Worm (Caenorhabditis elegans) whole organism, L1 larva: ENCODE data around the gene C45G9.6.
A peak's percentile ranks its signal among the peaks of the same experiment; 100 is the strongest.

Source experiments
- C04F5.9 ChIP-seq: sonication (generic microtip); optimal IDR thresholded peaks from 2 replicates; lab custom pipeline; 2016; ENCODE audit warnings: missing genetic modification characterization, missing compliant biosample characterization
- F16B12.6 ChIP-seq: fragments of 150-350 bp; optimal IDR thresholded peaks from 2 replicates; lab custom pipeline; 2014; ENCODE audit warnings: missing biosample characterization, missing genetic modification characterization
- aly-2 ChIP-seq: fragments of 150-350 bp; optimal IDR thresholded peaks from 2 replicates; lab custom pipeline; 2014; ENCODE audit warnings: missing biosample characterization, missing genetic modification characterization
- blmp-1 ChIP-seq: fragments of 150-350 bp; optimal IDR thresholded peaks from 2 replicates; lab custom pipeline; 2014; ENCODE audit warnings: missing biosample characterization, missing genetic modification characterization
- ceh-63 ChIP-seq: fragments of 200-800 bp; sonication (Bioruptor generic); optimal IDR thresholded peaks from 2 replicates; lab custom pipeline; 2018; ENCODE audit warnings: mild to moderate bottlenecking, missing genetic modification characterization, missing compliant biosample characterization
- ceh-90 ChIP-seq: sonication (generic microtip); optimal IDR thresholded peaks from 2 replicates; lab custom pipeline; 2016; ENCODE audit warnings: missing genetic modification characterization, missing compliant biosample characterization
- ces-1 ChIP-seq: fragments of 150-350 bp; optimal IDR thresholded peaks from 2 replicates; lab custom pipeline; 2014; ENCODE audit warnings: missing biosample characterization, missing genetic modification reagents, missing genetic modification characterization
- dpl-1 ChIP-seq, 3 experiments: fragments of 150-350 bp in 2 of 3; sonication (generic microtip) in 1 of 3; optimal IDR thresholded peaks; 2 replicates each; lab custom pipeline; 2014 to 2017; ENCODE audit warnings: missing biosample characterization in 3 of 3, missing genetic modification characterization in 3 of 3, missing genetic modification reagents in 3 of 3
- efl-1 ChIP-seq, 4 experiments: fragments of 150-350 bp; optimal IDR thresholded peaks in 3 of 4; peaks in 1 of 4; 1 replicate in 1 of 4; 2 replicates in 3 of 4; lab custom pipeline; 2014; ENCODE audit warnings: missing biosample characterization in 2 of 4, missing genetic modification characterization in 2 of 4, missing genetic modification reagents in 2 of 4
- ets-5 ChIP-seq: fragments of 200-800 bp; sonication (Bioruptor generic); IDR thresholded peaks from 2 replicates; pipeline ENCODE4 v1.3.6; 2022; ENCODE audit warnings: missing genetic modification characterization, missing compliant biosample characterization
- fkh-8 ChIP-seq: sonication (generic microtip); optimal IDR thresholded peaks from 2 replicates; lab custom pipeline; 2016; ENCODE audit warnings: mild to moderate bottlenecking, missing genetic modification characterization, missing compliant biosample characterization
- fos-1 ChIP-seq: fragments of 150-350 bp; optimal IDR thresholded peaks from 2 replicates; lab custom pipeline; 2014; ENCODE audit warnings: missing biosample characterization, missing genetic modification characterization
- hlh-17 ChIP-seq: fragments of 200-800 bp; sonication (Bioruptor generic); optimal IDR thresholded peaks from 2 replicates; lab custom pipeline; 2018; ENCODE audit warnings: missing genetic modification characterization, mild to moderate bottlenecking, missing compliant biosample characterization, moderate library complexity, borderline replicate concordance
- hpl-2 ChIP-seq: fragments of 150-350 bp; optimal IDR thresholded peaks from 2 replicates; lab custom pipeline; 2014; ENCODE audit warnings: missing biosample characterization, missing genetic modification reagents, missing genetic modification characterization
- lin-15B ChIP-seq: fragments of 150-350 bp; sonication (generic microtip); optimal IDR thresholded peaks from 3 replicates; lab custom pipeline; 2014; ENCODE audit warnings: missing biosample characterization, missing genetic modification characterization
- lir-3 ChIP-seq: sonication (generic microtip); optimal IDR thresholded peaks from 2 replicates; lab custom pipeline; 2016; ENCODE audit warnings: mild to moderate bottlenecking, missing genetic modification characterization, moderate library complexity, missing compliant biosample characterization; ENCODE audit not compliant: poor library complexity
- lsy-2 ChIP-seq, 2 experiments: fragments of 150-350 bp; optimal IDR thresholded peaks; 2 replicates each; lab custom pipeline; 2014; ENCODE audit warnings: missing biosample characterization in 2 of 2, missing genetic modification characterization in 2 of 2
- mdl-1 ChIP-seq, 2 experiments: fragments of 150-350 bp; optimal IDR thresholded peaks; 2 replicates each; lab custom pipeline; 2014 to 2017; ENCODE audit warnings: missing biosample characterization in 2 of 2, missing genetic modification characterization in 2 of 2, inconsistent platforms in 1 of 2
- mef-2 ChIP-seq: fragments of 150-350 bp; optimal IDR thresholded peaks from 2 replicates; lab custom pipeline; 2014; ENCODE audit warnings: missing biosample characterization, missing genetic modification characterization
- mep-1 ChIP-seq: fragments of 150-350 bp; optimal IDR thresholded peaks from 2 replicates; lab custom pipeline; 2014; ENCODE audit warnings: missing biosample characterization, missing genetic modification characterization
- nhr-12 ChIP-seq: sonication (generic microtip); optimal IDR thresholded peaks from 2 replicates; lab custom pipeline; 2017; ENCODE audit warnings: missing biosample characterization, missing genetic modification characterization
- nhr-19 ChIP-seq: fragments of 200-800 bp; sonication (Bioruptor generic); conservative IDR thresholded peaks from 2 replicates; pipeline ENCODE4 v1.3.6; 2022; ENCODE audit warnings: missing genetic modification characterization, missing compliant biosample characterization
- nhr-20 ChIP-seq: sonication (generic microtip); optimal IDR thresholded peaks from 2 replicates; lab custom pipeline; 2016; ENCODE audit warnings: mild to moderate bottlenecking, missing genetic modification characterization, missing compliant biosample characterization
- nhr-237 ChIP-seq: fragments of 150-350 bp; optimal IDR thresholded peaks from 2 replicates; lab custom pipeline; 2014; ENCODE audit warnings: missing biosample characterization, missing genetic modification characterization
- nhr-28 ChIP-seq: fragments of 150-350 bp; optimal IDR thresholded peaks from 2 replicates; lab custom pipeline; 2014; ENCODE audit warnings: missing biosample characterization, missing genetic modification characterization
- nhr-47 ChIP-seq: sonication (generic microtip); optimal IDR thresholded peaks from 2 replicates; lab custom pipeline; 2016; ENCODE audit warnings: mild to moderate bottlenecking, missing genetic modification characterization, moderate library complexity, missing compliant biosample characterization
- nhr-71 ChIP-seq: sonication (generic microtip); optimal IDR thresholded peaks from 2 replicates; lab custom pipeline; 2016; ENCODE audit warnings: mild to moderate bottlenecking, missing genetic modification characterization, moderate library complexity, missing compliant biosample characterization
- nhr-85 ChIP-seq: sonication (generic microtip); peaks from one replicate; lab custom pipeline; 2016; ENCODE audit warnings: missing genetic modification characterization, inconsistent platforms, missing compliant biosample characterization
- pax-3 ChIP-seq: fragments of 200-800 bp; sonication (Bioruptor generic); optimal IDR thresholded peaks from 2 replicates; lab custom pipeline; 2018; ENCODE audit warnings: mild to moderate bottlenecking, missing genetic modification characterization, moderate library complexity, missing compliant biosample characterization
- pqm-1 ChIP-seq: sonication (generic microtip); optimal IDR thresholded peaks from 3 replicates; lab custom pipeline; 2017; ENCODE audit warnings: missing biosample characterization, missing genetic modification characterization
- rnt-1 ChIP-seq: sonication (generic microtip); optimal IDR thresholded peaks from 2 replicates; lab custom pipeline; 2016; ENCODE audit warnings: mild to moderate bottlenecking, missing genetic modification characterization, moderate library complexity, missing compliant biosample characterization
- skn-1 ChIP-seq: fragments of 150-350 bp; optimal IDR thresholded peaks from 2 replicates; lab custom pipeline; 2014; ENCODE audit warnings: missing biosample characterization, missing genetic modification characterization
- tlp-1 ChIP-seq: fragments of 150-350 bp; optimal IDR thresholded peaks from 2 replicates; lab custom pipeline; 2014; ENCODE audit warnings: missing biosample characterization, missing genetic modification characterization
- unc-30 ChIP-seq: sonication (generic microtip); optimal IDR thresholded peaks from 2 replicates; lab custom pipeline; 2017; ENCODE audit warnings: missing biosample characterization, missing genetic modification characterization
- unc-86 ChIP-seq: sonication (generic microtip); optimal IDR thresholded peaks from 2 replicates; lab custom pipeline; 2016; ENCODE audit warnings: missing genetic modification characterization, missing compliant biosample characterization
- unc-98 ChIP-seq: fragments of 200-800 bp; sonication (Bioruptor generic); IDR thresholded peaks from 2 replicates; pipeline ENCODE4 v1.3.6; 2022; ENCODE audit warnings: missing genetic modification characterization, missing compliant biosample characterization
- vab-15 ChIP-seq: sonication (generic microtip); optimal IDR thresholded peaks from 2 replicates; lab custom pipeline; 2017; ENCODE audit warnings: missing genotype, mild to moderate bottlenecking, missing genetic modification characterization, missing compliant biosample characterization
- xbp-1 ChIP-seq: sonication (generic microtip); optimal IDR thresholded peaks from 2 replicates; lab custom pipeline; 2016; ENCODE audit warnings: missing genetic modification characterization, missing compliant biosample characterization
- zip-4 ChIP-seq: fragments of 200-800 bp; sonication (Bioruptor generic); optimal IDR thresholded peaks from 2 replicates; lab custom pipeline; 2018; ENCODE audit warnings: mild to moderate bottlenecking, missing genetic modification characterization, moderate library complexity, missing compliant biosample characterization

Gene C45G9.6

DNA sequence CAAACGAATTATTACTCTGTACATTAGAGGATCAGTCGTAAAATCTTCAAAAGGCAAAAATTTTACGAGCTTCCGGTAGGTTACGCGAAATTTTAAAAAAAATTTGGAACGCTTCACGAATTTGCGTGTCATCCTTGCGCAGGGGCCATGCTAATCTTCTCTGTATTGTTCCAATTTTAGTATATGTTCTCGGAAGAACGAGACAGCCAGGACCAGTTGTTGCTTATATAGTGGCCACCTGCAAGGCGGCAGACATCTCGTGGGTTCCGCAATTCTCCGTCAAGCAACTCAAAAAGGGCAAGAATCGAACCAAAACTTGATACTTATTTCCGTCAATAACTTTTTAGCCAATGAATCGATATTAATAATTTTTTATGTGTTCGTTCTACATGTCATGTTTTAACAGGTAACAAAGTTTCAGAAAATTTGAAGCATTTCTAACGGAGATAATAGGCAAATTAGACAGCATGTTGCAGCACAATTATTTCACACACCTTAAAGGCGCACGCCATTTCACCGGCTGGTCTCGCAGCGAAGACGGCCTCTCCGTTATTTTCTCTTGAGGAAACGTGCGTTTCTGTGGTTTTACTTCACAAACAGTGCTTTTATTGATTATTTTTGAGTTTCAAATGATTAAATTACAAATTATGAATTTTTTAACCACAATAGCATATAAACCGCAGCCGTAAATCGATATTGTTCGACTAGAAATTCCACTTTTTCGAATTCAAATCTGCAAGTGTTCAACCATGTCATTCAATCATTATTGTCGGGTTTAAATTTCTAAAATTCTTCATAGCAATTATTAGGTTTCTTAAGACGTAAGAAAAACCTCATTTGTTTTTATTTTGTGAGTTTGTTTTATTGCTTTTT, 44.7 kb downstream of the C45G9.6 start (continued):
- peak; percentile 94 for TF ChIP-seq nhr-71
- no peak for TF ChIP-seq hlh-17 (GFP tag; lab: Kevin White, UChicago)
- peak; percentile 49 for TF ChIP-seq aly-2
- peak; percentile 80 for TF ChIP-seq zip-4 (GFP tag; lab: Kevin White, UChicago)
- peak; percentile 43 to 67 (median 49) for TF ChIP-seq dpl-1 (GFP tag; optimal IDR thresholded peaks at IDR 0.05; lab: Kevin White, UChicago)
- peak; percentile 21 for TF ChIP-seq F16B12.6
- TF ChIP-seq blmp-1 (tag; lab: Kevin White, UChicago), result no peak
- peak; percentile 89 for TF ChIP-seq unc-86 (tag; lab: Kevin White, UChicago)
- TF ChIP-seq ceh-90 (tag; lab: Kevin White, UChicago), result peak; percentile 38
- peak; percentile 79 for TF ChIP-seq fkh-8 (tag; lab: Kevin White, UChicago)
- TF ChIP-seq nhr-237 (tag; lab: Kevin White, UChicago), result no peak
- TF ChIP-seq fos-1 (tag; lab: Kevin White, UChicago), result peak; percentile 64
- no peak for TF ChIP-seq ceh-63
- TF ChIP-seq nhr-12 (tag; lab: Kevin White, UChicago), result no peak
- no peak for TF ChIP-seq tlp-1 (tag; lab: Kevin White, UChicago)
- TF ChIP-seq nhr-28 (tag; lab: Kevin White, UChicago), result no peak
- TF ChIP-seq ces-1, result no peak
- peak; percentile 87 for TF ChIP-seq nhr-20
- TF ChIP-seq mef-2 (tag; lab: Kevin White, UChicago), result no peak
- TF ChIP-seq C04F5.9, result peak; percentile 58
- peak; percentile 84 for TF ChIP-seq pax-3 (tag; lab: Kevin White, UChicago)
- peak in 1 of 2 experiments; percentile 51 for TF ChIP-seq mdl-1 (tag; optimal IDR thresholded peaks at IDR 0.05; lab: Kevin White, UChicago)
- TF ChIP-seq nhr-19 (GFP tag; lab: Robert Waterston, UW), result peak; percentile 93
- TF ChIP-seq lsy-2 (tag; optimal IDR thresholded peaks at IDR 0.05; lab: Kevin White, UChicago), result peak; percentile 50 to 74
- no peak for TF ChIP-seq vab-15 (tag; lab: Kevin White, UChicago)
- TF ChIP-seq skn-1, result peak; percentile 44
- TF ChIP-seq lin-15B (tag; lab: Kevin White, UChicago), result peak; percentile 37
- no peak for TF ChIP-seq hpl-2 (GFP tag; lab: Kevin White, UChicago)
- peak; percentile 67 for TF ChIP-seq mep-1 (tag; lab: Kevin White, UChicago)
- TF ChIP-seq lir-3 (tag; lab: Kevin White, UChicago), result peak; percentile 72
- no peak for TF ChIP-seq pqm-1 (tag; lab: Kevin White, UChicago)
- TF ChIP-seq rnt-1, result peak; percentile 91
- TF ChIP-seq nhr-47 (tag; lab: Kevin White, UChicago), result peak; percentile 95
- peak; percentile 87 for TF ChIP-seq xbp-1
- TF ChIP-seq ets-5 (GFP tag; lab: Robert Waterston, UW), result no peak
- TF ChIP-seq unc-30 (tag; lab: Kevin White, UChicago), result no peak
- no peak for TF ChIP-seq unc-98
- peak; percentile 65 to 79 for TF ChIP-seq efl-1 (optimal IDR thresholded peaks at IDR 0.05; lab: Kevin White, UChicago)
- peak; percentile 43 to 97 for TF ChIP-seq efl-1 (GFP tag; optimal IDR thresholded peaks at IDR 0.05 in 1 of 2; lab: Kevin White, UChicago)

DNA sequence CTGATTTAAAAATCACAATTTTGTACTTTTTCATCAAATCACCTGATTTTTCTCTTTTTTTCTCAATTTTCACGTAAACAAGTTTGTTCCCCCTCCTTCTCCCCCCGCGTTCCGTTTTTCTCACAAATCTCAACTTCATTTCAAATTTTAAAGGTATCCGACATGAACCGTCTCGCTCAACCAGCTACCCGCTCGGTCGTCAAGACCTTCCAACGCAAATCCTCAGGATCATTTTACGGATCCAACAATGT, 45.2 kb downstream of the C45G9.6 start, which contains the start of gene cox-6A:
TSS of gene cox-6A (plus strand) at position 152 of the 251 bp plus-strand sequence.
- no peak for TF ChIP-seq vab-15 (tag; lab: Kevin White, UChicago)

DNA sequence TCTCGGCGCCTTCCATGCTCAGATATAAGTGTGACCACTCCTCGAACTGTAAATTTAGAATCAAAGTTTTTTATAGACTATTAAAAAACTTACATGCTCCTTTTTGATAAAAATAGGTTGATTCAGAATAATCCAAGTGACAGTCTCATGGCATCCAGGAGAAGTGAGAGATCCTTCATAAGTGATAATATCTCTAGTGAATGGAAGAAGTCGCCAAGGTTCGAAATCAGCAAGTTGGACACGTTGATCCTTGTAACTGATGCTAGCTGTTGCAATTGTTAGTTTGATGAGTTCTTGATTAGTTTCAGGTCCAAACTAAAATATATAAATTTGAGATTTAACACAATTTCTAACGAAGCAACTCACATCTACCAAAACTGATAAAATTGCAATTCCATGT, 47.0 kb downstream of the C45G9.6 start:
- TF ChIP-seq lsy-2 (tag; optimal IDR thresholded peaks at IDR 0.05; lab: Kevin White, UChicago) (no peak), efl-1 (optimal IDR thresholded peaks at IDR 0.05; lab: Kevin White, UChicago) (no peak), efl-1 (GFP tag; optimal IDR thresholded peaks at IDR 0.05 in 1 of 2; lab: Kevin White, UChicago) (peak in 1 of 2 experiments; percentile 42), nhr-85 (tag; lab: Kevin White, UChicago) (peak; percentile 44)
